Fruit fly (Drosophila melanogaster) whole organism, embryonic: ENCODE results near the gene CG31103.

Experiments
- B-H2 ChIP-seq: fragments of 200-800 bp; sonication (Bioruptor generic); optimal IDR thresholded peaks from 2 replicates; lab custom pipeline; 2018; ENCODE audit warnings: missing biosample characterization, mild to moderate bottlenecking, missing genetic modification characterization
- BEAF-32 ChIP-seq: fragments of 200-800 bp; sonication (Bioruptor generic); optimal IDR thresholded peaks from 3 replicates; lab custom pipeline; 2017; ENCODE audit warnings: missing biosample characterization, missing genetic modification characterization, mild to moderate bottlenecking, moderate library complexity, missing genetic modification reagents
- CG10274 ChIP-seq: fragments of 200-800 bp; sonication (Bioruptor generic); optimal IDR thresholded peaks from 3 replicates; lab custom pipeline; 2017; ENCODE audit warnings: missing biosample characterization, mild to moderate bottlenecking, missing genetic modification characterization
- CG11504 ChIP-seq: fragments of 200-800 bp; sonication (Bioruptor generic); optimal IDR thresholded peaks from 3 replicates; lab custom pipeline; 2019; ENCODE audit warnings: missing biosample characterization, mild to moderate bottlenecking, missing genetic modification characterization, moderate library complexity
- CG13424 ChIP-seq: fragments of 200-800 bp; sonication (Bioruptor generic); optimal IDR thresholded peaks from 2 replicates; lab custom pipeline; 2019; ENCODE audit warnings: missing biosample characterization, mild to moderate bottlenecking, missing genetic modification characterization, moderate library complexity
- CG15269 ChIP-seq: fragments of 200-800 bp; sonication (Bioruptor generic); optimal IDR thresholded peaks from 2 replicates; lab custom pipeline; 2018; ENCODE audit warnings: missing biosample characterization, mild to moderate bottlenecking, missing genetic modification characterization, moderate library complexity
- CG1602 ChIP-seq: fragments of 200-800 bp; sonication (Bioruptor generic); optimal IDR thresholded peaks from 3 replicates; lab custom pipeline; 2016; ENCODE audit warnings: missing biosample characterization, missing genetic modification characterization
- CG18619 ChIP-seq: fragments of 200-800 bp; sonication (Bioruptor generic); optimal IDR thresholded peaks from 3 replicates; lab custom pipeline; 2017; ENCODE audit warnings: missing biosample characterization, mild to moderate bottlenecking, missing genetic modification characterization
- CG2875 ChIP-seq: fragments of 200-800 bp; sonication (Bioruptor generic); optimal IDR thresholded peaks from 2 replicates; lab custom pipeline; 2017; ENCODE audit warnings: missing biosample characterization, mild to moderate bottlenecking, missing genetic modification characterization, missing genetic modification reagents
- CG3726 ChIP-seq: fragments of 200-800 bp; sonication (Bioruptor generic); IDR thresholded peaks from 3 replicates; pipeline ENCODE4, ENCODE4 v1.3.6; 2022; ENCODE audit warnings: missing biosample characterization, missing genetic modification characterization
- CG4328 ChIP-seq: fragments of 200-800 bp; sonication (Bioruptor generic); optimal IDR thresholded peaks from 3 replicates; lab custom pipeline; 2017; ENCODE audit warnings: missing biosample characterization, missing genetic modification reagents, missing genetic modification characterization
- CG4854 ChIP-seq: fragments of 200-800 bp; sonication (Bioruptor generic); optimal IDR thresholded peaks from 2 replicates; lab custom pipeline; 2016; ENCODE audit warnings: missing biosample characterization, missing genetic modification characterization, inconsistent platforms
- CG7271 ChIP-seq: fragments of 200-800 bp; sonication (Bioruptor generic); optimal IDR thresholded peaks from 2 replicates; lab custom pipeline; 2018; ENCODE audit warnings: missing biosample characterization, mild to moderate bottlenecking, missing genetic modification characterization, moderate library complexity
- CG7745 ChIP-seq: fragments of 200-800 bp; sonication (Bioruptor generic); optimal IDR thresholded peaks from 2 replicates; lab custom pipeline; 2018; ENCODE audit warnings: missing biosample characterization, mild to moderate bottlenecking, missing genetic modification characterization, moderate library complexity
- CG7786 ChIP-seq: fragments of 200-800 bp; sonication (Bioruptor generic); optimal IDR thresholded peaks from 2 replicates; lab custom pipeline; 2016; ENCODE audit warnings: missing biosample characterization, missing genetic modification characterization
- Camta ChIP-seq: fragments of 200-800 bp; sonication (Bioruptor generic); optimal IDR thresholded peaks from 2 replicates; lab custom pipeline; 2016; ENCODE audit warnings: missing biosample characterization, missing genetic modification characterization
- Doc2 ChIP-seq: fragments of 200-800 bp; sonication (Bioruptor generic); IDR thresholded peaks from 2 replicates; pipeline ENCODE4 v1.3.6; 2022; ENCODE audit warnings: missing biosample characterization, missing genetic modification characterization
- Drgx ChIP-seq: fragments of 200-800 bp; sonication (Bioruptor generic); IDR thresholded peaks from 2 replicates; pipeline ENCODE4 v1.3.6; 2022; ENCODE audit warnings: missing biosample characterization, missing genetic modification characterization
- ERR ChIP-seq: fragments of 200-800 bp; sonication (Bioruptor generic); optimal IDR thresholded peaks from 2 replicates; lab custom pipeline; 2016; ENCODE audit warnings: missing biosample characterization, missing genetic modification characterization
- Fer1 ChIP-seq: fragments of 200-800 bp; sonication (Bioruptor generic); optimal IDR thresholded peaks from 2 replicates; lab custom pipeline; 2017; ENCODE audit warnings: missing biosample characterization, mild to moderate bottlenecking, missing genetic modification characterization
- Fer2 ChIP-seq: fragments of 200-800 bp; sonication (Bioruptor generic); optimal IDR thresholded peaks from 2 replicates; lab custom pipeline; 2018; ENCODE audit warnings: missing biosample characterization, mild to moderate bottlenecking, missing genetic modification characterization, moderate library complexity
- H15 ChIP-seq: fragments of 200-800 bp; sonication (Bioruptor generic); IDR thresholded peaks from 3 replicates; pipeline ENCODE4 v1.3.6; 2022; ENCODE audit warnings: missing biosample characterization, missing genetic modification characterization
- HLH3B ChIP-seq: fragments of 200-800 bp; sonication (Bioruptor generic); IDR thresholded peaks from 2 replicates; pipeline ENCODE4 v1.3.6; 2022; ENCODE audit warnings: missing biosample characterization, missing genetic modification characterization
- HLH4C ChIP-seq: fragments of 200-800 bp; sonication (Bioruptor generic); IDR thresholded peaks from 3 replicates; pipeline ENCODE4 v1.3.6; 2022; ENCODE audit warnings: missing biosample characterization, missing genetic modification characterization; ENCODE audit not compliant: partially characterized antibody
- Hr39 ChIP-seq: fragments of >200 bp; optimal IDR thresholded peaks from 2 replicates; lab custom pipeline; 2017
- NK7.1 ChIP-seq: fragments of 200-800 bp; sonication (Bioruptor generic); optimal IDR thresholded peaks from 3 replicates; lab custom pipeline; 2016; ENCODE audit warnings: missing biosample characterization, missing genetic modification characterization
- Poxn ChIP-seq: fragments of 200-800 bp; sonication (Bioruptor generic); IDR thresholded peaks from 2 replicates; pipeline ENCODE4 v1.3.6; 2022; ENCODE audit warnings: missing biosample characterization, missing genetic modification characterization
- Usf ChIP-seq: fragments of 200-800 bp; sonication (Bioruptor generic); optimal IDR thresholded peaks from 2 replicates; lab custom pipeline; 2017; ENCODE audit warnings: missing genotype, missing biosample characterization, missing genetic modification characterization
- al ChIP-seq: fragments of 200-800 bp; sonication (Bioruptor generic); IDR thresholded peaks from 2 replicates; pipeline ENCODE4 v1.3.6; 2022; ENCODE audit warnings: missing biosample characterization, missing genetic modification characterization
- bbx ChIP-seq: fragments of 200-800 bp; sonication (Bioruptor generic); IDR thresholded peaks from 2 replicates; pipeline ENCODE4 v1.3.6; 2022; ENCODE audit warnings: missing biosample characterization, missing genetic modification characterization; ENCODE audit not compliant: partially characterized antibody
- bsh ChIP-seq, 2 experiments: fragments of 200-800 bp; sonication (Bioruptor generic); optimal IDR thresholded peaks; 2 replicates each; lab custom pipeline; 2017 to 2018; ENCODE audit warnings: mild to moderate bottlenecking in 2 of 2, missing biosample characterization in 2 of 2, missing genetic modification characterization in 2 of 2, moderate library complexity in 1 of 2
- btn ChIP-seq: fragments of 200-800 bp; sonication (Bioruptor generic); optimal IDR thresholded peaks from 2 replicates; lab custom pipeline; 2016; ENCODE audit warnings: missing biosample characterization, missing genetic modification characterization
- dati ChIP-seq: fragments of 200-800 bp; sonication (Bioruptor generic); IDR thresholded peaks from 2 replicates; pipeline ENCODE4 v1.3.6; 2022; ENCODE audit warnings: missing biosample characterization, missing genetic modification characterization
- emc ChIP-seq: fragments of 200-800 bp; sonication (Bioruptor generic); optimal IDR thresholded peaks from 2 replicates; lab custom pipeline; 2016; ENCODE audit warnings: missing biosample characterization, missing genetic modification characterization
- eve ChIP-seq, 2 experiments: fragments of >200 bp; optimal IDR thresholded peaks; 2 replicates each; lab custom pipeline; 2017; ENCODE audit warnings: missing biosample characterization in 2 of 2, missing genetic modification characterization in 2 of 2
- eyg ChIP-seq: fragments of 200-800 bp; sonication (Bioruptor generic); optimal IDR thresholded peaks from 3 replicates; lab custom pipeline; 2016; ENCODE audit warnings: missing biosample characterization, missing genetic modification characterization
- fd3F ChIP-seq: fragments of 200-800 bp; sonication (Bioruptor generic); optimal IDR thresholded peaks from 2 replicates; lab custom pipeline; 2018; ENCODE audit warnings: missing biosample characterization, mild to moderate bottlenecking, missing genetic modification characterization, moderate library complexity
- ftz-f1 ChIP-seq: fragments of 200-800 bp; sonication (Bioruptor generic); optimal IDR thresholded peaks from 2 replicates; lab custom pipeline; 2016; ENCODE audit warnings: missing biosample characterization, missing genetic modification characterization
- jing ChIP-seq: fragments of 200-800 bp; sonication (Bioruptor generic); optimal IDR thresholded peaks from 2 replicates; lab custom pipeline; 2018; ENCODE audit warnings: missing biosample characterization, mild to moderate bottlenecking, missing genetic modification characterization
- kay ChIP-seq: fragments of 200-800 bp; sonication (Bioruptor generic); optimal IDR thresholded peaks from 2 replicates; lab custom pipeline; 2016; ENCODE audit warnings: missing biosample characterization, missing genetic modification characterization
- luna ChIP-seq: fragments of 200-800 bp; sonication (Bioruptor generic); optimal IDR thresholded peaks from 2 replicates; lab custom pipeline; 2016; ENCODE audit warnings: missing biosample characterization, missing genetic modification characterization
- mld ChIP-seq: fragments of 200-800 bp; sonication (Bioruptor generic); IDR thresholded peaks from 3 replicates; pipeline ENCODE4 v1.3.6; 2022; ENCODE audit warnings: missing biosample characterization, missing genetic modification characterization; ENCODE audit not compliant: partially characterized antibody
- nom ChIP-seq: fragments of 200-800 bp; sonication (Bioruptor generic); optimal IDR thresholded peaks from 2 replicates; lab custom pipeline; 2017; ENCODE audit warnings: missing biosample characterization, missing genetic modification characterization, mild to moderate bottlenecking, moderate library complexity, missing genetic modification reagents
- pita ChIP-seq: fragments of 200-800 bp; sonication (Bioruptor generic); optimal IDR thresholded peaks from 2 replicates; lab custom pipeline; 2017; ENCODE audit warnings: missing biosample characterization, mild to moderate bottlenecking, missing genetic modification characterization
- slbo ChIP-seq: fragments of 200-800 bp; sonication (Bioruptor generic); IDR thresholded peaks from 2 replicates; pipeline ENCODE4 v1.3.6; 2022; ENCODE audit warnings: missing biosample characterization, missing genetic modification characterization
- tgo ChIP-seq: fragments of 200-800 bp; sonication (Bioruptor generic); IDR thresholded peaks from 3 replicates; pipeline ENCODE4 v1.3.6; 2022; ENCODE audit warnings: missing biosample characterization, missing genetic modification characterization
- toy ChIP-seq: fragments of 200-800 bp; sonication (Bioruptor generic); IDR thresholded peaks from 2 replicates; pipeline ENCODE4 v1.3.6; 2022; ENCODE audit warnings: missing biosample characterization, missing genetic modification characterization
- twi ChIP-seq: fragments of 200-800 bp; optimal IDR thresholded peaks from 2 replicates; lab custom pipeline; 2019; ENCODE audit warnings: missing biosample characterization, mild to moderate bottlenecking, missing genetic modification characterization, moderate library complexity
- unpg ChIP-seq: fragments of 200-800 bp; sonication (Bioruptor generic); optimal IDR thresholded peaks from 3 replicates; lab custom pipeline; 2018; ENCODE audit warnings: missing biosample characterization, mild to moderate bottlenecking, missing genetic modification characterization, moderate library complexity
- zen ChIP-seq: fragments of 200-800 bp; sonication (Bioruptor generic); optimal IDR thresholded peaks from 3 replicates; lab custom pipeline; 2018; ENCODE audit warnings: missing biosample characterization, mild to moderate bottlenecking, missing genetic modification characterization, moderate library complexity
- zfh1 ChIP-seq: fragments of 200-800 bp; sonication (Bioruptor generic); IDR thresholded peaks from 3 replicates; pipeline ENCODE4 v1.3.6; 2022; ENCODE audit warnings: missing biosample characterization, missing genetic modification characterization

CG31103 gene

DNA sequence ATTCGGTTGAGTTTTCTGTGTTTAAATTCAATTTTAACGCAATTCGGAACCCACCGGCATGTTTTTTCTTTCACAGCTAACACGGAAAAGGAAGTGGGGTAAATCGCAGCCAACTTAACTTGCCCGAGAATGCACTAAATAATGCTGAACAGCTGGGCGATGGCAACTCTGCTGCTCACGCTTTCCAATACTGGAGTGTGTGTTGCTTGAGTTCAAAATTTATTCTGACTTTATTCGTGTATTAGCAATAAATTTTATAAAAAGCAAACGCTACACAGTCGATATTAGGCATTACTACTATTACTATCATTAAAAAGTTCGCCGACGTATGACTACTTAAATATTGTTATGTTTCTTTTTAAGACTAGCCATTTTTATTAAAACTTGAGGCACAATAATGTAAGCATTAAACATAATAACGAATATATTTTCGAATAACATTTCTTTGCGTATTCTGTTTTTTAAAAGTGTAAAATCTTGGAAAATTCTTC lies 28.3 kb downstream of the CG31103 start, which contains the start of the genes RpS27 and Nup37 (continued):
- peak; percentile 98 for TF ChIP-seq luna (GFP tag; lab: Kevin White, UChicago)
- TF ChIP-seq eyg (GFP tag; lab: Kevin White, UChicago), result peak; percentile 99
- peak; percentile 100 for TF ChIP-seq B-H2 (GFP tag; lab: Kevin White, UChicago)
- peak; percentile 90 for TF ChIP-seq ERR (GFP tag; lab: Kevin White, UChicago)
- TF ChIP-seq HLH3B (GFP tag; lab: Robert Waterston, UW), result peak; percentile 95
- TF ChIP-seq Poxn (GFP tag; lab: Robert Waterston, UW), result peak; percentile 84
- TF ChIP-seq bbx (GFP tag; lab: Robert Waterston, UW), result 0 out of 2 replicates have a peak, but pooled peaks have one; percentile 34
- TF ChIP-seq tgo, result peak; percentile 95
- peak; percentile 75 for TF ChIP-seq Drgx
- TF ChIP-seq BEAF-32 (GFP tag; lab: Kevin White, UChicago), result peak; percentile 67
- peak; percentile 97 for TF ChIP-seq fd3F
- peak; percentile 98 for TF ChIP-seq CG2875
- TF ChIP-seq Camta, result peak; percentile 98
- TF ChIP-seq Fer1 (GFP tag; lab: Kevin White, UChicago), result peak; percentile 98
- TF ChIP-seq zfh1 (GFP tag; lab: Robert Waterston, UW), result peak; percentile 98
- TF ChIP-seq CG7786 (GFP tag; lab: Kevin White, UChicago), result peak; percentile 98
- peak; percentile 95 for TF ChIP-seq nom (GFP tag; lab: Kevin White, UChicago)
- peak; percentile 99 for TF ChIP-seq NK7.1 (GFP tag; lab: Kevin White, UChicago)
- peak; percentile 88 for TF ChIP-seq CG13424
- peak; percentile 97 for TF ChIP-seq H15 (GFP tag; lab: Robert Waterston, UW)
- no peak for TF ChIP-seq mld (GFP tag; lab: Robert Waterston, UW)
- peak; percentile 98 for TF ChIP-seq CG4854 (GFP tag; lab: Kevin White, UChicago)
- TF ChIP-seq ftz-f1, result peak; percentile 90
- TF ChIP-seq CG7271 (tag; lab: Kevin White, UChicago), result peak; percentile 99
- peak; percentile 93 for TF ChIP-seq kay (GFP tag; lab: Kevin White, UChicago)
- no peak for TF ChIP-seq pita (GFP tag; lab: Kevin White, UChicago)
- TF ChIP-seq HLH4C (GFP tag; lab: Robert Waterston, UW), result no peak
- peak; percentile 95 for TF ChIP-seq CG3726 (GFP tag; lab: Robert Waterston, UW)
- TF ChIP-seq CG15269 (tag; lab: Kevin White, UChicago), result peak; percentile 94
- TF ChIP-seq CG4328 (GFP tag; lab: Kevin White, UChicago), result peak; percentile 99
- TF ChIP-seq toy, result peak; percentile 95
- TF ChIP-seq al (GFP tag; lab: Robert Waterston, UW), result peak; percentile 95
- TF ChIP-seq dati (GFP tag; lab: Robert Waterston, UW), result peak; percentile 96
- peak; percentile 50 to 93 for TF ChIP-seq bsh (GFP tag; optimal IDR thresholded peaks at IDR 0.05; lab: Kevin White, UChicago)
- peak; percentile 99 for TF ChIP-seq emc (GFP tag; lab: Kevin White, UChicago)
- peak; percentile 83 for TF ChIP-seq CG7745 (tag; lab: Kevin White, UChicago)
- peak; percentile 97 for TF ChIP-seq btn (GFP tag; lab: Kevin White, UChicago)
- TF ChIP-seq CG18619, result peak; percentile 99
- TF ChIP-seq CG11504 (tag; lab: Kevin White, UChicago), result peak; percentile 93
- TF ChIP-seq Hr39, result no peak
- peak; percentile 94 for TF ChIP-seq jing (GFP tag; lab: Kevin White, UChicago)
- peak; percentile 94 for TF ChIP-seq Doc2 (GFP tag; lab: Robert Waterston, UW)
- peak; percentile 95 for TF ChIP-seq unpg
- peak; percentile 93 for TF ChIP-seq twi (tag; lab: Kevin White, UChicago)
- TF ChIP-seq slbo (GFP tag; lab: Robert Waterston, UW), result peak; percentile 98
- TF ChIP-seq eve (GFP tag; optimal IDR thresholded peaks at IDR 0.05; lab: Kevin White, UChicago), result no peak
- peak; percentile 97 for TF ChIP-seq Usf (GFP tag; lab: Kevin White, UChicago)
- peak; percentile 96 for TF ChIP-seq CG10274
- peak; percentile 91 for TF ChIP-seq zen (tag; lab: Kevin White, UChicago)
- TF ChIP-seq Fer2 (tag; lab: Kevin White, UChicago), result peak; percentile 98
- peak; percentile 95 for TF ChIP-seq CG1602 (GFP tag; lab: Kevin White, UChicago)
